Worm (Caenorhabditis elegans) whole organism, young adult: Measurements from ENCODE around the gene ZK512.7.

ENCODE experiments used
- F49E8.2 ChIP-seq: sonication (generic microtip); optimal IDR thresholded peaks from 3 replicates; lab custom pipeline; 2017; ENCODE audit warnings: missing genetic modification characterization, mild to moderate bottlenecking, missing compliant biosample characterization, antibody characterized with exemption, moderate library complexity; ENCODE audit not compliant: insufficient read depth
- ceh-40 ChIP-seq: fragments of 200-800 bp; sonication (Bioruptor generic); IDR thresholded peaks from 2 replicates; pipeline ENCODE4 v1.3.6; 2022; ENCODE audit warnings: missing genetic modification characterization, missing compliant biosample characterization
- dpff-1 ChIP-seq: sonication (generic microtip); optimal IDR thresholded peaks from 2 replicates; lab custom pipeline; 2017; ENCODE audit warnings: mild to moderate bottlenecking, missing genetic modification characterization, missing compliant biosample characterization
- efl-1 ChIP-seq: fragments of 150-350 bp; optimal IDR thresholded peaks from 2 replicates; lab custom pipeline; 2014; ENCODE audit warnings: missing biosample characterization, missing genetic modification reagents, missing genetic modification characterization
- egl-44 ChIP-seq: fragments of 200-800 bp; sonication (Bioruptor generic); IDR thresholded peaks from 2 replicates; pipeline ENCODE4 v1.3.6; 2022; ENCODE audit warnings: missing genetic modification reagents, missing genetic modification characterization, missing compliant biosample characterization
- hmg-1.2 ChIP-seq: fragments of 200-800 bp; sonication (Bioruptor generic); IDR thresholded peaks from 2 replicates; pipeline ENCODE4 v1.3.6; 2022; ENCODE audit warnings: missing genetic modification reagents, missing genetic modification characterization, missing compliant biosample characterization
- hsf-1 ChIP-seq: fragments of 200-800 bp; sonication (Bioruptor generic); IDR thresholded peaks from 2 replicates; pipeline ENCODE4 v1.3.6; 2022; ENCODE audit warnings: missing genetic modification reagents, missing genetic modification characterization, missing compliant biosample characterization
- lin-40 ChIP-seq: sonication (generic microtip); optimal IDR thresholded peaks from 2 replicates; lab custom pipeline; 2016; ENCODE audit warnings: missing genetic modification characterization, mild to moderate bottlenecking, missing compliant biosample characterization, missing genotype, missing genetic modification reagents
- madf-6 ChIP-seq: fragments of 200-800 bp; sonication (Bioruptor generic); IDR thresholded peaks from 2 replicates; pipeline ENCODE4 v1.3.6; 2022; ENCODE audit warnings: missing genetic modification reagents, missing genetic modification characterization, missing compliant biosample characterization
- sea-2 ChIP-seq: fragments of 200-800 bp; sonication (Bioruptor generic); IDR thresholded peaks from 2 replicates; pipeline ENCODE4 v1.3.6; 2022; ENCODE audit warnings: missing genetic modification characterization, missing compliant biosample characterization

- no peak for TF ChIP-seq hmg-1.2 (GFP tag; lab: Robert Waterston, UW)
- TF ChIP-seq efl-1 (GFP tag; lab: Kevin White, UChicago), result no peak
- no peak for TF ChIP-seq egl-44 (GFP tag; lab: Robert Waterston, UW)
- TF ChIP-seq sea-2 (GFP tag; lab: Robert Waterston, UW), result no peak
- no peak for TF ChIP-seq ceh-40 (GFP tag; lab: Robert Waterston, UW)
- TF ChIP-seq lin-40 (tag; lab: Kevin White, UChicago), result no peak
- TF ChIP-seq dpff-1 (tag; lab: Kevin White, UChicago), result no peak
- no peak for TF ChIP-seq hsf-1 (GFP tag; lab: Robert Waterston, UW)
- no peak for TF ChIP-seq F49E8.2
- TF ChIP-seq madf-6 (GFP tag; lab: Robert Waterston, UW), result no peak
Measured at ce11 chrIII:9162634-9163118, 24.2 kb upstream of the ZK512.7 start, which contains the start of gene dgk-3.
